Fruit fly (Drosophila melanogaster): Measurements from ENCODE around the gene Mt2.

The Mt2 gene

DNA sequence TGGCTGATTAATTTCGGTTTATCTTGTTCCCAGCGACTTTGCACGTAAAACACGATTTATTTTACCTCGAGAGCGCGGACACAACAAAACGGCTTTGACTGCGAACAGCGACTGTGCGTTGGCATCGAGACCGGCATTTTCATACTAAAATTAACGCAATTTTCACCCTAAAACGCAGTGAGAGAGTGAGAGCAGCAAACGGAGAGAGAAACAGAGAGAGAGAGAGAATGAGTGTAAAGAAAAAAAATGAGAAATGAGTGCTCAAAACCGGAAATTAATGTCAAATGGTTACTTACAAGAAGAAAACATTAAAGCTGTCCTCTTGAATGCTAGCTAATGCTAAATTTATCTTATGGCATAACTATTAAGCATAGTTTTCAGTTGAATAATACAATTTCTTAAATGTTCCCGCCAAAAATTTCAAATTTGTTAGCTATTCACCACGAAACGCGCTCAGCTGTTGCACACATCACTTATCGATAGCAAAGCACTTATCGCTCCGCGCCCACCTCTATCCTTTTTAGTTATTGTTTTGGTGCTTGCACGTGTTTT is 40.4 kb upstream of the Mt2 start, which contains the start of the genes JhI-21, RpL7-like and CG34164 (continued):
- TF ChIP-seq CG4854 (GFP tag; optimal IDR thresholded peaks at IDR 0.05) (no peak), MBD-R2 (GFP tag; IDR thresholded peaks at IDR 0.05) (peak; percentile 63; the same call in 1 of the 2 replicates), Kr (GFP tag; optimal IDR thresholded peaks at IDR 0.05) (no peak), Gug (GFP tag; IDR thresholded peaks at IDR 0.05) (no peak), p53 (GFP tag; optimal IDR thresholded peaks at IDR 0.05) (no peak), wek (GFP tag; optimal IDR thresholded peaks at IDR 0.05) (no peak), BtbVII (GFP tag; optimal IDR thresholded peaks at IDR 0.05) (no peak), Fer2 (tag; optimal IDR thresholded peaks at IDR 0.05) (no peak), cwo (GFP tag; optimal IDR thresholded peaks at IDR 0.05) (peak; percentile 71), CG6689 (GFP tag; IDR thresholded peaks at IDR 0.05) (no peak), onecut (GFP tag; IDR thresholded peaks at IDR 0.05) (no peak), CG8388 (GFP tag; optimal IDR thresholded peaks at IDR 0.05) (no peak), CG3281 (GFP tag; optimal IDR thresholded peaks at IDR 0.05) (peak; percentile 6), Ets97D (GFP tag; optimal IDR thresholded peaks at IDR 0.05) (peak; percentile 77), sens (GFP tag) (peak; percentile 82), chinmo (GFP tag; IDR thresholded peaks at IDR 0.05; ENCODE audit: partially characterized antibody) (peak; percentile 88; the same call in 2 of the 4 replicates), ERR (GFP tag; optimal IDR thresholded peaks at IDR 0.05) (no peak), chm (GFP tag; IDR thresholded peaks at IDR 0.05) (no peak), pros (GFP tag; optimal IDR thresholded peaks at IDR 0.05) (no peak), Doc3 (GFP tag; IDR thresholded peaks at IDR 0.05; ENCODE audit: partially characterized antibody) (0 out of 3 replicates have a peak, but pooled peaks have one; percentile 53), chn (GFP tag; optimal IDR thresholded peaks at IDR 0.05) (no peak), fd102C (GFP tag; optimal IDR thresholded peaks at IDR 0.05) (no peak), lilli (GFP tag; optimal IDR thresholded peaks at IDR 0.05) (no peak), gce (GFP tag; IDR thresholded peaks at IDR 0.05) (0 out of 3 replicates have a peak, but pooled peaks have one; percentile 31), exex (tag; optimal IDR thresholded peaks at IDR 0.05) (no peak), scrt (GFP tag; optimal IDR thresholded peaks at IDR 0.05) (peak; percentile 97), CG17359 (tag; optimal IDR thresholded peaks at IDR 0.05) (peak; percentile 18), chif (GFP tag; optimal IDR thresholded peaks at IDR 0.05) (no peak), CG12659 (GFP tag; optimal IDR thresholded peaks at IDR 0.05) (peak; percentile 2), Taf1 (GFP tag; IDR thresholded peaks at IDR 0.05) (no peak), CG34422 (GFP tag; IDR thresholded peaks at IDR 0.05) (peak; percentile 78; the same call in 2 of the 3 replicates), slbo (GFP tag; IDR thresholded peaks at IDR 0.05) (no peak), sens-2 (GFP tag; IDR thresholded peaks at IDR 0.05) (no peak), CG15514 (GFP tag; optimal IDR thresholded peaks at IDR 0.05) (peak; percentile 41), CG7928 (GFP tag; optimal IDR thresholded peaks at IDR 0.05) (no peak), Meics (GFP tag; optimal IDR thresholded peaks at IDR 0.05) (peak; percentile 22), CTCF (GFP tag; optimal IDR thresholded peaks at IDR 0.05) (no peak), h (optimal IDR thresholded peaks at IDR 0.05) (no peak), HLHmδ (GFP tag; optimal IDR thresholded peaks at IDR 0.05) (peak; percentile 12), odd (GFP tag; optimal IDR thresholded peaks at IDR 0.05) (no peak), CG11093 (GFP tag; IDR thresholded peaks at IDR 0.05) (no peak), CG18619 (GFP tag; optimal IDR thresholded peaks at IDR 0.05) (no peak), dimm (GFP tag; IDR thresholded peaks at IDR 0.05) (no peak), CG8944 (GFP tag; optimal IDR thresholded peaks at IDR 0.05) (no peak), Dp (GFP tag; optimal IDR thresholded peaks at IDR 0.05) (peak; percentile 98), Stat92E (GFP tag; optimal IDR thresholded peaks at IDR 0.05) (peak in 1 of 3 experiments; percentile 64), ttk (GFP tag; IDR thresholded peaks at IDR 0.05) (peak; percentile 58; the same call in 1 of the 2 replicates), CG10209 (GFP tag; optimal IDR thresholded peaks at IDR 0.05) (no peak), Atf3 (GFP tag; optimal IDR thresholded peaks at IDR 0.05) (no peak), unc-4 (GFP tag; IDR thresholded peaks at IDR 0.05; ENCODE audit: partially characterized antibody) (peak; percentile 73; the same call in 1 of the 2 replicates), ranshi (GFP tag; IDR thresholded peaks at IDR 0.05) (no peak)
